Worm (Caenorhabditis elegans): ENCODE data around the gene T25C12.3.

ce11 chrX:11484027-11484426 is 15.8 kb downstream of the T25C12.3 start:
- TF ChIP-seq ceh-36 (tag; optimal IDR thresholded peaks at IDR 0.05) = no peak
- no peak for TF ChIP-seq scrt-1 (GFP tag; IDR thresholded peaks at IDR 0.05)
- no peak for TF ChIP-seq ama-1 (optimal IDR thresholded peaks at IDR 0.05)
- no peak for TF ChIP-seq tbx-11 (GFP tag; IDR thresholded peaks at IDR 0.05)
- no peak for TF ChIP-seq flt-1 (GFP tag; IDR thresholded peaks at IDR 0.05)
- no peak for TF ChIP-seq tra-4 (tag; optimal IDR thresholded peaks at IDR 0.05)
- no peak for TF ChIP-seq hmbx-1 (tag; optimal IDR thresholded peaks at IDR 0.05)
- no peak for TF ChIP-seq F13C5.2 (tag; optimal IDR thresholded peaks at IDR 0.05)
- no peak for TF ChIP-seq pes-1 (GFP tag; IDR thresholded peaks at IDR 0.05)
- TF ChIP-seq ets-7 (tag; optimal IDR thresholded peaks at IDR 0.05) = no peak
- no peak for TF ChIP-seq hmg-4 (GFP tag; optimal IDR thresholded peaks at IDR 0.05)
- no peak for TF ChIP-seq tbx-37 (GFP tag; conservative IDR thresholded peaks at IDR 0.05)
- no peak for TF ChIP-seq B0310.2 (tag; optimal IDR thresholded peaks at IDR 0.05)

Data from whole organism, early embryonic.